Worm (Caenorhabditis elegans) whole organism, early embryonic: ENCODE measurements around the gene H14N18.2.

Experiments used
- B0310.2 ChIP-seq: sonication (generic microtip); optimal IDR thresholded peaks from 2 replicates; lab custom pipeline; 2016; ENCODE audit warnings: mild to moderate bottlenecking, missing genetic modification characterization, missing compliant biosample characterization
- F13C5.2 ChIP-seq: sonication (generic microtip); optimal IDR thresholded peaks from 2 replicates; lab custom pipeline; 2017; ENCODE audit warnings: mild to moderate bottlenecking, missing genetic modification characterization, inconsistent platforms, missing compliant biosample characterization
- aly-1 ChIP-seq: sonication (generic microtip); optimal IDR thresholded peaks from 2 replicates; lab custom pipeline; 2016; ENCODE audit warnings: missing genetic modification characterization, missing compliant biosample characterization
- ama-1 ChIP-seq: fragments of 150-350 bp; optimal IDR thresholded peaks from 2 replicates; lab custom pipeline; 2014
- ceh-13 ChIP-seq: fragments of 200-800 bp; sonication (Bioruptor generic); optimal IDR thresholded peaks from 2 replicates; lab custom pipeline; 2018; ENCODE audit warnings: mild to moderate bottlenecking, missing genetic modification characterization, missing compliant biosample characterization
- ceh-36 ChIP-seq: sonication (generic microtip); optimal IDR thresholded peaks from 2 replicates; lab custom pipeline; 2016; ENCODE audit warnings: missing genetic modification characterization, inconsistent platforms, missing compliant biosample characterization
- ets-7 ChIP-seq: sonication (generic microtip); optimal IDR thresholded peaks from 2 replicates; lab custom pipeline; 2016; ENCODE audit warnings: missing genotype, missing genetic modification characterization, missing compliant biosample characterization
- flt-1 ChIP-seq: fragments of 200-800 bp; sonication (Bioruptor generic); IDR thresholded peaks from 2 replicates; pipeline ENCODE4 v1.3.6; 2022; ENCODE audit warnings: missing genetic modification characterization, missing compliant biosample characterization
- hmbx-1 ChIP-seq: sonication (generic microtip); optimal IDR thresholded peaks from 2 replicates; lab custom pipeline; 2016; ENCODE audit warnings: mild to moderate bottlenecking, missing genetic modification characterization, missing compliant biosample characterization
- hmg-4 ChIP-seq: fragments of 200-800 bp; sonication (Bioruptor generic); optimal IDR thresholded peaks from 2 replicates; lab custom pipeline; 2018; ENCODE audit warnings: mild to moderate bottlenecking, missing genetic modification characterization, missing compliant biosample characterization
- hnd-1 ChIP-seq: sonication (generic microtip); optimal IDR thresholded peaks from 2 replicates; lab custom pipeline; 2016; ENCODE audit warnings: missing genetic modification characterization, missing compliant biosample characterization
- pes-1 ChIP-seq: fragments of 200-800 bp; sonication (Bioruptor generic); IDR thresholded peaks from 2 replicates; pipeline ENCODE4 v1.3.6; 2022; ENCODE audit warnings: missing genetic modification reagents, missing genetic modification characterization, missing compliant biosample characterization
- scrt-1 ChIP-seq: fragments of 200-800 bp; sonication (Bioruptor generic); IDR thresholded peaks from 2 replicates; pipeline ENCODE4 v1.3.6; 2022; ENCODE audit warnings: missing genetic modification characterization, missing compliant biosample characterization
- sea-1 ChIP-seq: fragments of 200-800 bp; sonication (Bioruptor generic); conservative IDR thresholded peaks from 2 replicates; pipeline ENCODE4 v1.3.6; 2022; ENCODE audit warnings: missing genetic modification characterization, missing compliant biosample characterization
- tbx-11 ChIP-seq: fragments of 200-800 bp; sonication (Bioruptor generic); IDR thresholded peaks from 2 replicates; pipeline ENCODE4 v1.3.6; 2022; ENCODE audit warnings: missing genetic modification characterization, missing compliant biosample characterization
- tbx-37 ChIP-seq: fragments of 200-800 bp; sonication (Bioruptor generic); conservative IDR thresholded peaks from 2 replicates; pipeline ENCODE4 v1.3.6; 2022; ENCODE audit warnings: missing genetic modification reagents, missing genetic modification characterization, missing compliant biosample characterization
- tra-4 ChIP-seq: sonication (generic microtip); optimal IDR thresholded peaks from 2 replicates; lab custom pipeline; 2017; ENCODE audit warnings: missing genetic modification characterization, missing compliant biosample characterization

H14N18.2 gene

DNA sequence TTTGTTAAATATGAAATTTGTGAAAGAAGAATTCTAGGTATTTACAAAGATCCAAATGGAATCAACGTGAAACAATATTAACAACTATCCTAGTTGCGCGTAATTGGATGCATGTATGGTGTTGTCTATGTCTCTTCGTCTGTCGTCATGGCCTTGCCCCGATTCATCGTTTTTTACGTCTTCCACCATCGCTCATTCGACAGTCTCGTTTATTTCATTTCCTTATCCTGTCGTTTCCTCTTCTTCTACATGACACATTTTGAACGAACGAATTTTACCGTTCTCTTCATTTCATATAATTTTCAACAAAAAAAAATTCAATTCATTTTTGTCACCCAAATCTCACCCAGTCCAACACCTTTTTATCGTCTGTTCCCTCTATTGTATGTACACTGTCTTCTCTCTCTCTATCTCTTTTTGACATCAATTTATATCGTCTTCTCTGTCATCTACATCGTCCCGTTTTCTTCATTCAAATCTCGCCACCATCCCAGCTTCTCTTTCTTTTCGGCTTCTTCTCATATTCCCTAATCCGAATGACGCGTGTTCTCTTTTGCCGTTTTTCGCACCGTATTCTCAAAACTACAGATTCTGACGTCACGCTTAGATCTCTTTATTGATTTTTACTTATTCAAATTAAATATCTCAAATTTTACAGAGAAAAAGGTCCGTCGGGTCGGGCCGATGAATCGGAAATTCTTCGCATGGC is 24.1 kb downstream of the H14N18.2 start, which contains the start of gene ttc-17:
TSS of gene ttc-17 (plus strand) at position 659 of the 709 bp plus-strand sequence.
- TF ChIP-seq hmg-4 (GFP tag; lab: Kevin White, UChicago) (no peak), hmbx-1 (tag; lab: Kevin White, UChicago) (no peak), F13C5.2 (tag; lab: Kevin White, UChicago) (no peak), tbx-11 (GFP tag; lab: Robert Waterston, UW) (no peak), sea-1 (GFP tag; lab: Robert Waterston, UW) (no peak), pes-1 (no peak), ceh-13 (GFP tag; lab: Kevin White, UChicago) (no peak), hnd-1 (tag; lab: Kevin White, UChicago) (no peak), ceh-36 (tag; lab: Kevin White, UChicago) (no peak)

DNA sequence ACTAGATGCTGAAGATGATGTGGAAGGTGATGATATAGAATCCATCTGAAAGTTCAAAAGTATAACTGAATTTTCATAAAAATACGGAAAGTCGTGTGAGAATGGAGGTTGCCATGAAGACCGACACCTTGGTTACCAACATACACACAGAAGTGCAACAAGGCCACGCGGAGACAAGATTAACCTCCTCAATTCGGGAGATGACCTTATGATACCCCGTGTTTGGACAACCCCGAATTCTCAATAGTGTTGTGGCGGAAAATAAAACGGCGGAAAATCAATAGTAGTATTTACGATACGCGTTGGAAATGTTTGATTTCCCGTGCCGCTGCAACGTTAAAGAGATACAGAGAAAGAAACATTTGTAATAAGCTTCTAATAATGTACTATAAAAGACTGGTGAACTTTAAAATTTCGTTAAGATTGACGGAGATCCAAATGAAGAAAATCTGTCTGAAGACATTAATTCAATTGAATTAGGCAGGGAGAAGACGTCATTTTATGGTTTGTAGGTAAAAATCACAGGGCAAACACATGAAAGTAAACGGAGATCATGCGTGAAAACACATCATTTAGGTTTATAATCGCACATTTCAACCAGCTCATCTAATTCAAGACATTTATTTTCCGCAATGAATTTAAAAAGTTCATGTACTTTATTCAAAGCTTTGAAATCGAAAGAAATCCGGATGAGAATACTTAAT is 31.8 kb downstream of the H14N18.2 start, which contains the start of gene nhr-44:
TSS of gene nhr-44 (minus strand) at position 51 of the 704 bp plus-strand sequence.
- TF ChIP-seq ceh-13 (GFP tag; lab: Kevin White, UChicago): no peak
- TF ChIP-seq hnd-1 (tag; lab: Kevin White, UChicago): no peak

DNA sequence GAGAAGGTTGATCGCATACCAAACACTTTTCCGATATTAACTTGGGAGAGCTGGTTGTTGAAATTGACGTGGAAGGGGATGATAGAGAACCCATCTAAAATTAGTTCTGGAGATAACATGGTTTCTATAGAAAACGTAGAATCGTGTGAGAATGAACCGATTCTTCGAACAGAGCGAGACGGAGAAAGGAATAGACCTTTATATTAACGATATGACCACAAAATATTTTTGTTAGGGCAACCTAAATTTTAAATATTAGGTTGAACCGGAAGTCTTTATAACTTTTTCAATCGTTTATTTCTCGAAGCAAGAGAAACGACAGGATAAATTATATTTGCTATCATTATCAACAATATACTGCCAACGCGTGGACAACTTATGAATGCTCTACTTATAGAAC is 33.7 kb downstream of the H14N18.2 start, which contains the start of gene nhr-219:
TSS of gene nhr-219 (minus strand) at position 101 of the 400 bp plus-strand sequence.
- no peak for TF ChIP-seq ets-7 (tag; lab: Kevin White, UChicago)

DNA sequence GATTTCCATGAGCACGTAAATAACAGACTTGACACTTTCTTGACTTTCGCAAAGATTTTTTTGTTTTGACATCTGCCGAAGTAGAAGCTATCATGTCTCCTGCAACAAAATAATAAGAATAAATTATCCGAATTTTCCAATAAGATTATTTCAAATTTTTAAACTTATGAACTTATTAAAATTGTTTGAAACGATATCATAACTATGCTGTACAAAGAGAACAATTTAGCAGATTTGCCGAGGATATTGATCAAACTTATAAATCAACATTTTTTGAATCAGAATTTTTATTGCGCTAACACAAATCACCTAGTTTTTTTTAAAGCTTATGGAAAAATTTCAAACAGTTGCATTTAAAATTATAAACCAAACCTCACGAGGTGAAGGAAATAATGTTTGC is 39.9 kb downstream of the H14N18.2 start, which contains the start of gene nhr-195:
TSS of gene nhr-195 (minus strand) at position 101 of the 400 bp plus-strand sequence.
- TF ChIP-seq tra-4 (tag; lab: Kevin White, UChicago): no peak
- TF ChIP-seq sea-1 (GFP tag; lab: Robert Waterston, UW): no peak
- TF ChIP-seq tbx-37 (GFP tag; lab: Robert Waterston, UW): no peak
- no peak for TF ChIP-seq hmbx-1 (tag; lab: Kevin White, UChicago)
- TF ChIP-seq scrt-1 (GFP tag; lab: Robert Waterston, UW): no peak
- no peak for TF ChIP-seq ama-1 (lab: Kevin White, UChicago)
- TF ChIP-seq ceh-13 (GFP tag; lab: Kevin White, UChicago): no peak
- TF ChIP-seq flt-1 (GFP tag; lab: Robert Waterston, UW): no peak
- TF ChIP-seq tbx-11 (GFP tag; lab: Robert Waterston, UW): no peak
- TF ChIP-seq B0310.2: no peak
- TF ChIP-seq ceh-36 (tag; lab: Kevin White, UChicago): no peak
- TF ChIP-seq F13C5.2 (tag; lab: Kevin White, UChicago): no peak
- TF ChIP-seq pes-1: no peak
- no peak for TF ChIP-seq ets-7 (tag; lab: Kevin White, UChicago)
- no peak for TF ChIP-seq aly-1 (tag; lab: Kevin White, UChicago)
- TF ChIP-seq hnd-1 (tag; lab: Kevin White, UChicago): no peak

DNA sequence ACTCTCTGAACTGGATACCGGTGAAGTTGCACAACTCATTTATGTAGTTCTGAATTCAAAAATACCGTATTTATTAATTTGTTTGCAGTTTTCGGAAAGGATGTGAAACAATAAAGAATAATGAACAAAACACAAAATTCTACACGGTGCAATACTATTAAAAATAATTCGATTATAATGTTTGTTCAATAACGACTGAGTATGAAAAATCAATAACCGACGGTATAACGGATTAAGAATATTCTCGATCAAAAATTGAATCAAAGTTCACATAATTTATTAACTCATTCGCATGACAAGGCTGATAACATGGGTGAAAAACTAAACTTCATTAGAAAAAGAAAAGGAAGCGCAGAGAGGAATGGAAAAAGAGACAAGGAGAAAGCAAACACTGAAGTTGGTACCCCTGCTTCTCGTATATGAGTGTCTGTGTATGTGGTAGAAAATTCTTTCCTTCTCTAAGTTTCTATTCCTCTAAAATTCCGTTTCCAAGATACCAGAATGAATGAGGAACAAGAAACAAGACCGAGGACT is 42.5 kb downstream of the H14N18.2 start, which contains the start of gene nhr-143:
TSS of gene nhr-143 (minus strand) at position 51 of the 534 bp plus-strand sequence.
- TF ChIP-seq sea-1 (GFP tag; lab: Robert Waterston, UW) (no peak), aly-1 (tag; lab: Kevin White, UChicago) (no peak), B0310.2 (no peak)

DNA sequence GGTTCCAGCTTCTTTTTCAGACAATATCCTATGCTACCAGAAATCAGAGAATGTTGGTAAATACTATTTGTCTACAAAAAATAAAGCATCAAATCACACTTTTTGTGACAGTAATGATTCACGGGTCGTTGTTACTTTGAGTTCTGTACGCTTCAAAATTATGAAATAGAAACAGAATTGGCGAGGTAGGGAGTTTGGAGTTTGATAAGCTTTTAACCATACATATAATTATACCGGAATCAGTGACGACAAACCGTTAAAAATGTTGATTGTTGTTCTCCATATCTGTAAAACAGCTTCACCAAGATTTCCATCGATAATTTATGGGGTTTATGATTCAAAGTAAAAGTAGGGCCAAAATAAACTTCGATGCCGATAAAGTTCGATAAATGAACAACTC is 45.5 kb downstream of the H14N18.2 start:
- TF ChIP-seq hmbx-1 (tag; lab: Kevin White, UChicago) (no peak), flt-1 (GFP tag; lab: Robert Waterston, UW) (no peak), ceh-13 (GFP tag; lab: Kevin White, UChicago) (no peak), hmg-4 (GFP tag; lab: Kevin White, UChicago) (no peak), tbx-11 (GFP tag; lab: Robert Waterston, UW) (no peak), ets-7 (tag; lab: Kevin White, UChicago) (no peak), F13C5.2 (tag; lab: Kevin White, UChicago) (no peak), B0310.2 (no peak)

DNA sequence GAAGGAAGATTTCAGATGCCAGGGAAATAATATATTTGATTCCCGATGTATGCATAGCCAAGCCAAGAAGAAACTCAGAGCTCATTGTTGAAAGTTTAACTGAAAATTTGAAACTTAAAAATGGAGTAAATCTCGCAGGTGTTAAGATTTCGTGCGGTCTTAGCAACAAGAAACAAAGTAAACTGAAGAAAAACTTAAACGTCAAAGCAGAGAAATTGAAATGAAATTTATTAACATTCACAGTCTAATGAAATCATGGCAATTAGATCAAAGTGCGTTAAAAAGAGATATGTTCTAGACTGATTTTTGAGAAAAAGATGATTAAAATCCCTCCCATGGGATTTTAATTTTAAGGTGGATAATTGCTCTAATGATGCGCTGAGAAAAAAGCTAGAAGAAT is 48.4 kb downstream of the H14N18.2 start, which contains the start of gene str-84:
TSS of gene str-84 (minus strand) at position 101 of the 400 bp plus-strand sequence.
- TF ChIP-seq sea-1 (GFP tag; lab: Robert Waterston, UW) (no peak), hmbx-1 (tag; lab: Kevin White, UChicago) (no peak), tbx-11 (GFP tag; lab: Robert Waterston, UW) (no peak), hmg-4 (GFP tag; lab: Kevin White, UChicago) (no peak), tra-4 (tag; lab: Kevin White, UChicago) (no peak)

DNA sequence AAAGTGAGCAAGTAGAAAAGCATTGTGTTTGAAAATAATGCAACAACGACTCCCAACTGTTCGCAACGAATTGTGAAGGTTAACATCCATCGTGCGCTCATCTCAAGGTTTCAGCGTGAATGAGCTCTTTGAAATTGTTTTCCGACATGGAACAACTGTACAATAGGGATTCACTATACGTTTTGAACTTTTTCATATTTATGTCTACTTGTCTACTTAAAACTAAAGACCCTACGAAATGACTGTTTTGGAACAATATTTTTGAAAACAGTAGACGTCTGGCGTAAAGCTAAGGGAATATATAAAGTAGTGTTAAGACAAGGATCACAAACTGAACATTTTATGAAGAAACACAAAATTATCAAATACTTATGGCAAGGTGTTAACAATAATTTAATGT is 51.2 kb downstream of the H14N18.2 start, which contains the start of gene str-86:
TSS of gene str-86 (minus strand) at position 101 of the 400 bp plus-strand sequence.
- TF ChIP-seq tbx-11 (GFP tag; lab: Robert Waterston, UW) (no peak), flt-1 (GFP tag; lab: Robert Waterston, UW) (no peak), pes-1 (no peak), tbx-37 (GFP tag; lab: Robert Waterston, UW) (no peak), ets-7 (tag; lab: Kevin White, UChicago) (no peak), B0310.2 (no peak), sea-1 (GFP tag; lab: Robert Waterston, UW) (no peak), F13C5.2 (tag; lab: Kevin White, UChicago) (no peak), tra-4 (tag; lab: Kevin White, UChicago) (no peak), hmg-4 (GFP tag; lab: Kevin White, UChicago) (no peak), hmbx-1 (tag; lab: Kevin White, UChicago) (no peak), aly-1 (tag; lab: Kevin White, UChicago) (no peak), ama-1 (lab: Kevin White, UChicago) (no peak), hnd-1 (tag; lab: Kevin White, UChicago) (no peak), ceh-36 (tag; lab: Kevin White, UChicago) (no peak), scrt-1 (GFP tag; lab: Robert Waterston, UW) (no peak), ceh-13 (GFP tag; lab: Kevin White, UChicago) (no peak)
